Fruit fly (Drosophila melanogaster): Measurements from ENCODE around the gene atk.

atk gene

DNA sequence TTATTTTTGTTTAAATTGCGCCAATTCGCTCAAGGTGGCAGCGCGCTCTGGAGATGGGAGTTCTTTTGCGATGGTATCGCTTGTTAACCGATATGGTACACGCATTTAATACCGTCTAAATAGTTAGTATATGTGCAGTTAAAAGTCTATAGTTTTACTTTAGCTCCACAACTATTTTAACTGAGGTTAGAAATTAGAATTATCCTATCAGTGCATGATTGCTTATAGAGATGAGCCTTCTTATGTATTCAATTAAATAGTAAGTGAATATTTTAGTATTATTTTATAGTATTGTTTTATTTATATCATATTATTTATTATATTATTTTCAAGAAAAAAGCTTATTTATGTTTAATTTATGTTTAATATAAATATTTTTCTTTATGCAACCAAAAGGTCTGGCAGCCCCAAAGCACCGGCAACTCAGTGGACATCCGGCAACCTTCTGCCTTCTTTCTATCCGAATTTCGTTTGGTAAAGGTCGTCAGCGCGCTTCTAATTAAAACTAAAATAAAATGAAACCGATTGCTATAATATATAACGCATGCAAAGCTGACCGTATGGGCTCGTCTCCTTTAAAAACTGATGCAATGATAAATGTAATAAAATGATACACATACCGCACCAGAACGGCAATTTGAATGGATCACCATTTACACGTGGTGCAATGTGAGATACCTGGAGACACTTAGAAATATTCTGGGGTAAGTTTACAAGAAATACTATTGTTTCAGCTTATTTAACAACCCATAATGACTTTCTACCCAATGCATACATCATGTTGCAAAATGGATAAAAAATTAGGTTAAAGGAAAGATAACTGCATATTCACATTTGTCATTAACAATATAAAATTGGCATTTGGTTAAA is 11.6 kb downstream of the atk start, which contains the start of gene CG5199 (continued):
- TF ChIP-seq CG31224 (GFP tag; IDR thresholded peaks at IDR 0.05) (peak; percentile 42; the same call in 1 of the 2 replicates), CG2129 (GFP tag; IDR thresholded peaks at IDR 0.05; ENCODE audit: partially characterized antibody) (peak; percentile 61; the same call in 1 of the 2 replicates), chinmo (GFP tag; IDR thresholded peaks at IDR 0.05; ENCODE audit: partially characterized antibody) (no peak), Taf1 (GFP tag; IDR thresholded peaks at IDR 0.05) (no peak), CG11504 (tag; optimal IDR thresholded peaks at IDR 0.05) (peak; percentile 83), CG9817 (tag; optimal IDR thresholded peaks at IDR 0.05) (peak; percentile 79), Dbx (GFP tag; IDR thresholded peaks at IDR 0.05) (peak; percentile 75; the same call in 2 of the 3 replicates), scrt (GFP tag; optimal IDR thresholded peaks at IDR 0.05) (no peak), CG30403 (GFP tag; optimal IDR thresholded peaks at IDR 0.05) (peak; percentile 83), Hand (GFP tag; optimal IDR thresholded peaks at IDR 0.05) (no peak), lilli (GFP tag; optimal IDR thresholded peaks at IDR 0.05) (peak; percentile 10), D19B (GFP tag; optimal IDR thresholded peaks at IDR 0.05) (peak; percentile 89), pho (GFP tag; optimal IDR thresholded peaks at IDR 0.05) (peak; percentile 15), jumu (GFP tag; optimal IDR thresholded peaks at IDR 0.05) (no peak), Xbp1 (GFP tag; optimal IDR thresholded peaks at IDR 0.05) (peak; percentile 64), CG12942 (GFP tag; optimal IDR thresholded peaks at IDR 0.05) (peak; percentile 50), gem (tag; optimal IDR thresholded peaks at IDR 0.05) (peak; percentile 91), CG15601 (tag; optimal IDR thresholded peaks at IDR 0.05) (peak; percentile 65), bab2 (GFP tag; optimal IDR thresholded peaks at IDR 0.05) (peak; percentile 35), CG7963 (GFP tag; IDR thresholded peaks at IDR 0.05; ENCODE audit: partially characterized antibody) (peak; percentile 59; the same call in 2 of the 3 replicates), CG10267 (tag; optimal IDR thresholded peaks at IDR 0.05) (peak; percentile 69), CG12744 (GFP tag; optimal IDR thresholded peaks at IDR 0.05) (no peak), ttk (GFP tag; IDR thresholded peaks at IDR 0.05) (peak; percentile 59; the same call in 1 of the 2 replicates), CG2678 (tag; optimal IDR thresholded peaks at IDR 0.05) (peak; percentile 75), CG7357 (GFP tag; IDR thresholded peaks at IDR 0.05) (no peak), ase (GFP tag; IDR thresholded peaks at IDR 0.05) (no peak), CG31388 (GFP tag; optimal IDR thresholded peaks at IDR 0.05) (peak; percentile 56), tll (GFP tag; optimal IDR thresholded peaks at IDR 0.05) (no peak), corto (GFP tag; optimal IDR thresholded peaks at IDR 0.05) (no peak), Dip2 (GFP tag; IDR thresholded peaks at IDR 0.05) (no peak), lab (GFP tag; optimal IDR thresholded peaks at IDR 0.05) (peak; percentile 77), gsb (GFP tag; IDR thresholded peaks at IDR 0.05) (peak; percentile 44; the same call in 1 of the 2 replicates), CG4707 (GFP tag; optimal IDR thresholded peaks at IDR 0.05) (no peak), CG34422 (GFP tag; IDR thresholded peaks at IDR 0.05) (peak; percentile 57), CG14014 (GFP tag; IDR thresholded peaks at IDR 0.05) (no peak), Atf6 (GFP tag; IDR thresholded peaks at IDR 0.05) (no peak), Dek (tag; optimal IDR thresholded peaks at IDR 0.05) (peak; percentile 59), ems (GFP tag; optimal IDR thresholded peaks at IDR 0.05) (no peak), Side (GFP tag; optimal IDR thresholded peaks at IDR 0.05) (no peak), Doc3 (GFP tag; IDR thresholded peaks at IDR 0.05; ENCODE audit: partially characterized antibody) (peak; percentile 77), btn (GFP tag; optimal IDR thresholded peaks at IDR 0.05) (no peak), dati (GFP tag; IDR thresholded peaks at IDR 0.05) (no peak), ato (GFP tag; IDR thresholded peaks at IDR 0.05; ENCODE audit: partially characterized antibody) (peak; percentile 32; the same call in 1 of the 2 replicates), Tbp (GFP tag; optimal IDR thresholded peaks at IDR 0.05) (peak; percentile 31), CG12104 (GFP tag; optimal IDR thresholded peaks at IDR 0.05) (peak; percentile 49), Hmx (GFP tag; optimal IDR thresholded peaks at IDR 0.05) (no peak), chif (GFP tag; optimal IDR thresholded peaks at IDR 0.05) (peak in 1 of 2 experiments; percentile 29), CG13123 (GFP tag; optimal IDR thresholded peaks at IDR 0.05) (no peak)
